Worm (Caenorhabditis elegans) whole organism, L2 larva: Measurements from ENCODE around the gene C18A11.1.

Source experiments
- C34F6.9 ChIP-seq: fragments of 150-350 bp; optimal IDR thresholded peaks from 2 replicates; lab custom pipeline; 2014; ENCODE audit warnings: missing biosample characterization, missing genetic modification characterization
- F13H6.1 ChIP-seq: sonication (generic microtip); optimal IDR thresholded peaks from 2 replicates; lab custom pipeline; 2016; ENCODE audit warnings: missing genetic modification characterization, missing compliant biosample characterization
- R02D3.7 ChIP-seq: fragments of 150-350 bp; optimal IDR thresholded peaks from 2 replicates; lab custom pipeline; 2014; ENCODE audit warnings: missing biosample characterization, missing genetic modification characterization
- Y55F3AM.14 ChIP-seq: fragments of 200-800 bp; sonication (Bioruptor generic); optimal IDR thresholded peaks from 2 replicates; lab custom pipeline; 2018; ENCODE audit warnings: mild to moderate bottlenecking, missing genetic modification characterization, missing compliant biosample characterization
- ZK546.5 ChIP-seq: sonication (generic microtip); optimal IDR thresholded peaks from 2 replicates; lab custom pipeline; 2017; ENCODE audit warnings: missing biosample characterization, missing genetic modification characterization
- aly-2 ChIP-seq: fragments of 150-350 bp; optimal IDR thresholded peaks from 2 replicates; lab custom pipeline; 2014; ENCODE audit warnings: missing biosample characterization, missing genetic modification characterization
- ama-1 ChIP-seq: fragments of 150-350 bp; optimal IDR thresholded peaks from 2 replicates; lab custom pipeline; 2018; ENCODE audit warnings: inconsistent platforms
- blmp-1 ChIP-seq: sonication (generic microtip); optimal IDR thresholded peaks from 2 replicates; lab custom pipeline; 2017; ENCODE audit warnings: missing genetic modification characterization, mild to moderate bottlenecking, missing compliant biosample characterization, antibody characterized with exemption, moderate library complexity; ENCODE audit not compliant: insufficient read depth
- ceh-16 ChIP-seq: fragments of 150-350 bp; optimal IDR thresholded peaks from 2 replicates; lab custom pipeline; 2014; ENCODE audit warnings: missing biosample characterization, missing genetic modification characterization
- ceh-82 ChIP-seq: fragments of 150-350 bp; optimal IDR thresholded peaks from 2 replicates; lab custom pipeline; 2014; ENCODE audit warnings: missing biosample characterization, missing genetic modification characterization
- crh-2 ChIP-seq: sonication (generic microtip); optimal IDR thresholded peaks from 2 replicates; lab custom pipeline; 2017; ENCODE audit warnings: missing biosample characterization, missing genetic modification characterization
- dmd-4 ChIP-seq: sonication (generic microtip); optimal IDR thresholded peaks from 2 replicates; lab custom pipeline; 2017; ENCODE audit warnings: missing biosample characterization, missing genetic modification characterization
- elt-1 ChIP-seq: fragments of 150-350 bp; optimal IDR thresholded peaks from 2 replicates; lab custom pipeline; 2014; ENCODE audit warnings: missing biosample characterization, missing genetic modification characterization
- elt-3 ChIP-seq: sonication (generic microtip); optimal IDR thresholded peaks from 2 replicates; lab custom pipeline; 2017; ENCODE audit warnings: missing biosample characterization, missing genetic modification characterization
- fos-1 ChIP-seq: fragments of 150-350 bp; optimal IDR thresholded peaks from 2 replicates; lab custom pipeline; 2014; ENCODE audit warnings: missing biosample characterization, missing genetic modification characterization
- gmeb-1 ChIP-seq: fragments of 150-350 bp; optimal IDR thresholded peaks from 2 replicates; lab custom pipeline; 2014; ENCODE audit warnings: missing biosample characterization, missing genetic modification characterization
- lin-11 ChIP-seq: fragments of 150-350 bp; sonication (generic microtip); optimal IDR thresholded peaks from 2 replicates; lab custom pipeline; 2014; ENCODE audit warnings: missing biosample characterization, missing genetic modification characterization, inconsistent platforms, mixed read lengths
- lin-13 ChIP-seq: fragments of 150-350 bp; optimal IDR thresholded peaks from 2 replicates; lab custom pipeline; 2014; ENCODE audit warnings: missing biosample characterization, missing genetic modification reagents, missing genetic modification characterization
- lin-39 ChIP-seq: fragments of 150-350 bp; optimal IDR thresholded peaks from 2 replicates; lab custom pipeline; 2014; ENCODE audit warnings: missing biosample characterization, missing genetic modification reagents, missing genetic modification characterization
- lsy-2 ChIP-seq, 2 experiments: fragments of 150-350 bp in 1 of 2; sonication (generic microtip) in 1 of 2; optimal IDR thresholded peaks; 2 replicates each; lab custom pipeline; 2014 to 2017; ENCODE audit warnings: missing biosample characterization in 2 of 2, missing genetic modification characterization in 2 of 2
- mab-5 ChIP-seq: fragments of 150-350 bp; optimal IDR thresholded peaks from 2 replicates; lab custom pipeline; 2014; ENCODE audit warnings: missing biosample characterization, missing genetic modification characterization
- mdl-1 ChIP-seq, 2 experiments: fragments of 150-350 bp in 1 of 2; sonication (generic microtip) in 1 of 2; optimal IDR thresholded peaks; 2 replicates each; lab custom pipeline; 2017; ENCODE audit warnings: missing biosample characterization in 2 of 2, missing genetic modification characterization in 2 of 2
- nhr-10 ChIP-seq: sonication (generic microtip); optimal IDR thresholded peaks from 2 replicates; lab custom pipeline; 2017; ENCODE audit warnings: missing biosample characterization, missing genetic modification characterization
- nhr-11 ChIP-seq: fragments of 150-350 bp; optimal IDR thresholded peaks from 2 replicates; lab custom pipeline; 2014; ENCODE audit warnings: missing biosample characterization, missing genetic modification characterization
- nhr-12 ChIP-seq: fragments of 150-350 bp; optimal IDR thresholded peaks from 2 replicates; lab custom pipeline; 2014; ENCODE audit warnings: missing biosample characterization, missing genetic modification characterization
- nhr-129 ChIP-seq: fragments of 150-350 bp; optimal IDR thresholded peaks from 2 replicates; lab custom pipeline; 2014; ENCODE audit warnings: missing biosample characterization, missing genetic modification characterization
- nhr-21 ChIP-seq: fragments of 150-350 bp; optimal IDR thresholded peaks from 2 replicates; lab custom pipeline; 2014; ENCODE audit warnings: missing biosample characterization, missing genetic modification characterization
- nhr-25 ChIP-seq: fragments of 150-350 bp; sonication (generic microtip); optimal IDR thresholded peaks from 3 replicates; lab custom pipeline; 2014; ENCODE audit warnings: missing biosample characterization, missing genetic modification characterization
- nhr-6 ChIP-seq: fragments of 150-350 bp; optimal IDR thresholded peaks from 2 replicates; lab custom pipeline; 2014; ENCODE audit warnings: missing biosample characterization, missing genetic modification characterization
- peb-1 ChIP-seq: fragments of 150-350 bp; optimal IDR thresholded peaks from 2 replicates; lab custom pipeline; 2014; ENCODE audit warnings: missing biosample characterization, missing genetic modification characterization
- sem-4 ChIP-seq: fragments of 150-350 bp; optimal IDR thresholded peaks from 2 replicates; lab custom pipeline; 2014; ENCODE audit warnings: missing biosample characterization, missing genetic modification reagents, missing genetic modification characterization
- skn-1 ChIP-seq: sonication (generic microtip); optimal IDR thresholded peaks from 2 replicates; lab custom pipeline; 2017; ENCODE audit warnings: missing biosample characterization, missing genetic modification characterization
- sma-3 ChIP-seq: sonication (generic microtip); optimal IDR thresholded peaks from 2 replicates; lab custom pipeline; 2016; ENCODE audit warnings: missing genetic modification reagents, missing genetic modification characterization, missing compliant biosample characterization
- sma-9 ChIP-seq, 2 experiments: fragments of 150-350 bp in 1 of 2; sonication (generic microtip) in 1 of 2; optimal IDR thresholded peaks; 2 replicates each; lab custom pipeline; 2014 to 2016; ENCODE audit warnings: missing genetic modification characterization in 2 of 2, mild to moderate bottlenecking in 1 of 2, missing biosample characterization in 1 of 2, missing compliant biosample characterization in 1 of 2, missing genetic modification reagents in 1 of 2, moderate library complexity in 1 of 2
- snpc-4 ChIP-seq: fragments of 150-350 bp; optimal IDR thresholded peaks from 2 replicates; lab custom pipeline; 2014; ENCODE audit warnings: missing biosample characterization, missing genetic modification characterization
- unc-39 ChIP-seq: fragments of 150-350 bp; optimal IDR thresholded peaks from 2 replicates; lab custom pipeline; 2014; ENCODE audit warnings: missing biosample characterization, missing genetic modification characterization
- unc-55 ChIP-seq: fragments of 150-350 bp; sonication (generic microtip); optimal IDR thresholded peaks from 3 replicates; lab custom pipeline; 2014; ENCODE audit warnings: missing biosample characterization, missing genetic modification reagents, missing genetic modification characterization
- zag-1 ChIP-seq: fragments of 150-350 bp; optimal IDR thresholded peaks from 2 replicates; lab custom pipeline; 2014; ENCODE audit warnings: missing biosample characterization, missing genetic modification characterization
- ztf-1 ChIP-seq: fragments of 200-800 bp; sonication (Bioruptor generic); conservative IDR thresholded peaks from 2 replicates; pipeline ENCODE4 v1.3.6; 2022; ENCODE audit warnings: missing genetic modification characterization, missing compliant biosample characterization
- ztf-11 ChIP-seq: sonication (generic microtip); optimal IDR thresholded peaks from 2 replicates; lab custom pipeline; 2017; ENCODE audit warnings: missing biosample characterization, missing genetic modification characterization
- ztf-4 ChIP-seq: fragments of 150-350 bp; optimal IDR thresholded peaks from 2 replicates; lab custom pipeline; 2014; ENCODE audit warnings: missing biosample characterization, missing genetic modification characterization

The C18A11.1 gene

ce11 chrX:8078899-8079298 is 9.8 kb downstream of the C18A11.1 start:
- TF ChIP-seq nhr-11 (tag; lab: Kevin White, UChicago) (no peak), lin-13 (GFP tag; lab: Kevin White, UChicago) (no peak), ceh-82 (no peak), mab-5 (tag; lab: Kevin White, UChicago) (no peak), nhr-12 (no peak), crh-2 (peak; percentile 6), ZK546.5 (tag; lab: Kevin White, UChicago) (no peak), elt-1 (no peak), gmeb-1 (no peak), nhr-25 (tag; lab: Kevin White, UChicago) (no peak), fos-1 (tag; lab: Kevin White, UChicago) (peak; percentile 35), lsy-2 (tag; optimal IDR thresholded peaks at IDR 0.05; lab: Kevin White, UChicago) (no peak), aly-2 (no peak), nhr-6 (tag; lab: Kevin White, UChicago) (no peak), R02D3.7 (no peak)
- TF ChIP-seq, all 48 proteins: peak for 2

DNA sequence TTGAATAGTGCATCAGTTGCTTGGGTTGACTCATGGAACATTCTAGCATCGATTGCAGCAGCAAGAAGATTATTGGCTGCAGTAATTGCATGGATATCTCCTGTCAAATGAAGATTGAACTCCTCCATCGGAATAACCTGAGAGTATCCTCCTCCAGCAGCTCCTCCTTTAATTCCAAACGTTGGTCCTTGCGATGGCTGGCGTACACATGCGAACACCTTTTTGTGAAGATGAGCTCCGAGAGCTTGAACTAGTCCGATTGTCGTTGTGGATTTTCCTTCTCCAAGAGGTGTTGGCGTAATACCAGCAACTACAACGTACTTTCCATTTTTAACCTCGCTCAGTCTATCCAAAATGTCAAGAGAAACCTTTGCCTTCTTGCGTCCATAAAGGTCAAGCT is 13.6 kb downstream of the C18A11.1 start:
- TF ChIP-seq dmd-4 (tag; lab: Kevin White, UChicago) = no peak
- TF ChIP-seq ztf-4 (tag; lab: Kevin White, UChicago) = no peak
- TF ChIP-seq skn-1 (tag; lab: Kevin White, UChicago) = no peak
- TF ChIP-seq mdl-1 (tag; optimal IDR thresholded peaks at IDR 0.05; lab: Kevin White, UChicago) = no peak
- TF ChIP-seq snpc-4 (tag; lab: Kevin White, UChicago) = no peak
- TF ChIP-seq lin-39 (tag; lab: Kevin White, UChicago) = no peak

DNA sequence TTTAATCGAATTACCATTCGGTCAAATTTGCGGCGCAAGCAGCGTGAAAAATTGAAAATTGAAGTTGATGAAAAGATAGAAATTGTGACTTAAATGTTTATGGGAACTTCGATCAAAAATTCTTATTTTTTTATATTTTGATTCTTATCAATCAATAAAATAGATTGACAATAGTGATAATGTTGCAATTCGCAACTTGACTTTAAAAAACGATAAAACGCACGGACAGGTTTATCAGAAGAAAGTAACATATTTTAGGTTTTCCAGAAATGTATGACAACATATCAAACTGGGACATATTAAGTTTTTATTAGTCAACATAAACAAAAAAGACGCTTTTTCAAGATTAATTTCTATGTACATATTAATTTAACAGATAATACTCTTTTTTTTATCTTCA is 14.2 kb downstream of the C18A11.1 start:
- TF ChIP-seq nhr-129 (no peak), snpc-4 (tag; lab: Kevin White, UChicago) (no peak), dmd-4 (tag; lab: Kevin White, UChicago) (no peak), ztf-4 (tag; lab: Kevin White, UChicago) (no peak), crh-2 (no peak), lin-13 (GFP tag; lab: Kevin White, UChicago) (no peak), peb-1 (no peak), ztf-11 (tag; lab: Kevin White, UChicago) (no peak), nhr-12 (no peak), ztf-1 (GFP tag; lab: Robert Waterston, UW) (no peak), nhr-11 (tag; lab: Kevin White, UChicago) (no peak), skn-1 (tag; lab: Kevin White, UChicago) (no peak), gmeb-1 (no peak), ama-1 (lab: Kevin White, UChicago) (no peak), nhr-25 (tag; lab: Kevin White, UChicago) (no peak), unc-55 (GFP tag; lab: Kevin White, UChicago) (no peak), unc-39 (no peak), ZK546.5 (tag; lab: Kevin White, UChicago) (no peak), sma-9 (GFP tag; optimal IDR thresholded peaks at IDR 0.05; lab: Kevin White, UChicago) (no peak), sma-9 (tag; optimal IDR thresholded peaks at IDR 0.05; lab: Kevin White, UChicago) (no peak)

DNA sequence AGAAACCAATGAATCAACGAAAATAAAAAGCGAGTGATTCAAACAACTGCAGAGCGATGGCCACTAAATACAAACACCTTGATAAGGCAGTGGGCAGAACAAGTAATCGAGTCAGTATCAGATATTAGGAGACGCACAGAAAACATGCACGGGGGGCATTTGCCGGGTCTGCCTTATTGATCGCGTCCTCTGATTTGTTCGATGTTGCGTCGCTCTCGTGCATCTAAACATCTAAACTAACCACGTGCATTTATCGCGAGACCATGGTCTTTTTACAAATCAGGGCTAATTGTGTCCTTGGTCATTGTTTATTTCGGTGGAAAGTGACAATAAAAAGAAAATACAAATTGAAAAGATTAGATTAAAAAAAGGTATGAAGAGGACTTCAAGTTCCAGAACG is 14.8 kb downstream of the C18A11.1 start, which contains the start of gene K07E3.4:
K07E3.4 (minus strand) TSS at position 100 of the 400 bp plus-strand sequence.
- TF ChIP-seq blmp-1 (tag; lab: Kevin White, UChicago) (peak; percentile 78), peb-1 (no peak), nhr-10 (tag; lab: Kevin White, UChicago) (no peak), ceh-16 (tag; lab: Kevin White, UChicago) (peak; percentile 74), mdl-1 (tag; optimal IDR thresholded peaks at IDR 0.05; lab: Kevin White, UChicago) (peak; percentile 59 to 90), sem-4 (tag; lab: Kevin White, UChicago) (no peak), zag-1 (tag; lab: Kevin White, UChicago) (no peak), nhr-25 (tag; lab: Kevin White, UChicago) (peak; percentile 90), lsy-2 (tag; optimal IDR thresholded peaks at IDR 0.05; lab: Kevin White, UChicago) (peak in 1 of 2 experiments; percentile 37), sma-3 (GFP tag; lab: Kevin White, UChicago) (peak; percentile 92), crh-2 (peak; percentile 75), nhr-129 (peak; percentile 70), lin-11 (tag; lab: Kevin White, UChicago) (peak; percentile 5), fos-1 (tag; lab: Kevin White, UChicago) (peak; percentile 75), gmeb-1 (peak; percentile 65), sma-9 (GFP tag; optimal IDR thresholded peaks at IDR 0.05; lab: Kevin White, UChicago) (peak; percentile 90), sma-9 (tag; optimal IDR thresholded peaks at IDR 0.05; lab: Kevin White, UChicago) (no peak), F13H6.1 (tag; lab: Kevin White, UChicago) (peak; percentile 59), snpc-4 (tag; lab: Kevin White, UChicago) (no peak), nhr-21 (tag; lab: Kevin White, UChicago) (peak; percentile 78), lin-13 (GFP tag; lab: Kevin White, UChicago) (no peak), nhr-11 (tag; lab: Kevin White, UChicago) (no peak), C34F6.9 (tag; lab: Kevin White, UChicago) (peak; percentile 13), Y55F3AM.14 (GFP tag; lab: Kevin White, UChicago) (peak; percentile 12), nhr-6 (tag; lab: Kevin White, UChicago) (peak; percentile 55), elt-3 (tag; lab: Kevin White, UChicago) (no peak), ama-1 (lab: Kevin White, UChicago) (peak; percentile 40)
